Worm (Caenorhabditis elegans): Measurements from ENCODE around the gene fbxa-144.

fbxa-144 gene

DNA sequence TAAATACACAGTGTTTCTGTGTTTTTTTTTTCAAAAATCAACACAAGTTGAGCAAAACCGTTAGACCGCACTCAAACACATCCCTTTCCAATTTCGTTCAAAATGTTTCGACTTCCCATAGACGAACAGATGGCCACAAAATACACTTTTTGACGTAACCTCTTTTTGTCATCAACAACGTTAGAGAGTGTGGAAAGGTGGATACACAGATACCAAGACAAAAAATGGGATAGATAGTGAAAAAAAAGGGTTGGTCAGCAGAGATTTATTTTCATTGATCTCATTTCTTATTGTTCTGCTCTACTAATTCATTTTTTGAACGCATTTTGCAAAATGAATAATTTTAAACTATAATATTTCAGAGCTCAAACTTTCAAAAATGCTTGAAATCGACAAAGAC lies 37.7 kb downstream of the fbxa-144 start:
- TF ChIP-seq D2030.7 (GFP tag; IDR thresholded peaks at IDR 0.05) (no peak), bed-2 (GFP tag; IDR thresholded peaks at IDR 0.05) (no peak), hsf-1 (GFP tag; IDR thresholded peaks at IDR 0.05) (no peak)

DNA sequence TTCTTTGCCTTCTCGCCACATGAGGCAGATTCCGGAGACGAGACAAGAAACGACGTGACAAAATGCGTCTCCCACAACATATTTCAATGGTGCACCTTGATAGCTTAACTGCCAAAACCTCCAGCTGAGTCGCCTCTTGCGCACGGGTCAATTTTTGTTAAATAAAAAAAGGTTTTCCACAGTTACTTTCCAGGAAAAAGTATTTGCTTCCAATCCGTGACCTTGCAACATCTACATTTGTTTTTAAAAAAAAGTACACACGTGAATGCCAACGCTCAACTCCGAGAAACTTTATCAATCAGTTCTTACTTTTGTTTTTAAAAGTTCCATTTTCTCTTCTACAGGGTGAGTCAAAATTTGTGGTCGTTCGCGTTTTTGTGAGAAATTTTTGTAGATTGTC lies 38.3 kb downstream of the fbxa-144 start, which contains the start of gene F22B8.7:
F22B8.7 (plus strand) TSS at position 301 of the 400 bp plus-strand sequence.
- TF ChIP-seq lin-40 (tag; optimal IDR thresholded peaks at IDR 0.05) (no peak), F57C9.4 (tag; optimal IDR thresholded peaks at IDR 0.05) (no peak), ztf-6 (GFP tag; IDR thresholded peaks at IDR 0.05) (no peak), ceh-27 (GFP tag; optimal IDR thresholded peaks at IDR 0.05) (no peak), nfyb-1 (GFP tag; IDR thresholded peaks at IDR 0.05) (no peak), let-526 (GFP tag; IDR thresholded peaks at IDR 0.05) (no peak), dox-1 (GFP tag; IDR thresholded peaks at IDR 0.05) (no peak), C17E4.6 (GFP tag; IDR thresholded peaks at IDR 0.05) (no peak), C06A6.2 (GFP tag; conservative IDR thresholded peaks at IDR 0.05) (no peak), lag-1 (GFP tag; IDR thresholded peaks at IDR 0.05) (no peak), hlh-12 (tag; optimal IDR thresholded peaks at IDR 0.05) (no peak), sdz-38 (tag; optimal IDR thresholded peaks at IDR 0.05) (no peak), nhr-90 (tag; optimal IDR thresholded peaks at IDR 0.05) (no peak), bed-2 (GFP tag; IDR thresholded peaks at IDR 0.05) (no peak), fkh-3 (tag; optimal IDR thresholded peaks at IDR 0.05) (no peak), rec-8 (tag; optimal IDR thresholded peaks at IDR 0.05) (no peak), ZK185.1 (tag; optimal IDR thresholded peaks at IDR 0.05; ENCODE audit: poor library complexity, severe bottlenecking) (no peak)

DNA sequence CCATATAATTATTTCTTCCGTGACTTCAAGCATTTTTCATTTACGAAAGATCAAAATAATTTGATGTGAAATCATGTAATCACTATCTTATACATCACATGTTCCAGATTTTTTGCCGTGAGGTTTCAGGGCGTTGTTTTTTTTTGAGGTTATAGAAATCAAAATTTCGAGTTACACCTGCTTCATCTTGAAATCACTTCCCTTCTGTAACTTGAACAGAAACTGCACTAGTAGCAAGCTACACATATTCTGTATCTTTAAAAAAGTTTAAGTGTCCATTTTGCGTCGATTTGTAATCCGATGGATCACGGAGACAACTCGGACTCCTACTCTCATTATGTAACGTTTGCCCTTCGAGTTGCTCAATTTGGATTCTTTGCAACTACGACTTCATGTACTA lies 41.9 kb downstream of the fbxa-144 start, which contains the start of gene F22B8.3:
F22B8.3 (plus strand) TSS at position 301 of the 400 bp plus-strand sequence.
- TF ChIP-seq chd-7 (tag; optimal IDR thresholded peaks at IDR 0.05) = no peak
- no peak for TF ChIP-seq mxl-1 (tag; optimal IDR thresholded peaks at IDR 0.05)
- TF ChIP-seq sea-2 (GFP tag; IDR thresholded peaks at IDR 0.05) = no peak
- no peak for TF ChIP-seq repo-1 (tag; optimal IDR thresholded peaks at IDR 0.05)
- TF ChIP-seq ceh-91 (GFP tag; IDR thresholded peaks at IDR 0.05) = no peak
- TF ChIP-seq lag-1 (GFP tag; IDR thresholded peaks at IDR 0.05) = no peak
- no peak for TF ChIP-seq efl-1 (GFP tag; optimal IDR thresholded peaks at IDR 0.05)
- no peak for TF ChIP-seq ztf-26 (tag; optimal IDR thresholded peaks at IDR 0.05)
- no peak for TF ChIP-seq B0035.1 (tag; optimal IDR thresholded peaks at IDR 0.05)
- no peak for TF ChIP-seq rec-8 (tag; optimal IDR thresholded peaks at IDR 0.05)
- TF ChIP-seq gei-17 (GFP tag; optimal IDR thresholded peaks at IDR 0.05) = no peak
- no peak for TF ChIP-seq him-1 (tag; optimal IDR thresholded peaks at IDR 0.05)
- TF ChIP-seq akir-1 (GFP tag; optimal IDR thresholded peaks at IDR 0.05) = no peak
- no peak for TF ChIP-seq xnd-1 (tag; optimal IDR thresholded peaks at IDR 0.05)

All from whole organism, young adult.